Worm (Caenorhabditis elegans) whole organism, L4/young adult: ENCODE results near the gene ani-3.
"Not testable (repeated sequence)": the region's sequence is repeated elsewhere in the genome, so short reads cannot be mapped to it uniquely, and the experiment has no call there.

Experiments
- W03F9.2 ChIP-seq: fragments of 150-350 bp; optimal IDR thresholded peaks from 2 replicates; lab custom pipeline; 2014; ENCODE audit warnings: missing biosample characterization, missing genetic modification characterization
- dao-5 ChIP-seq: sonication (generic microtip); optimal IDR thresholded peaks from 2 replicates; lab custom pipeline; 2016; ENCODE audit warnings: missing genotype, missing genetic modification characterization, moderate library complexity, missing compliant biosample characterization
- him-1 ChIP-seq: sonication (generic microtip); optimal IDR thresholded peaks from 2 replicates; lab custom pipeline; 2016; ENCODE audit warnings: missing genotype, missing genetic modification reagents, missing genetic modification characterization, missing compliant biosample characterization

The ani-3 gene

ce11 chrV:19691954-19692353 is 5.6 kb upstream of the ani-3 start:
- TF ChIP-seq him-1 (tag; lab: Kevin White, UChicago) (no peak), dao-5 (no peak), W03F9.2 (tag; lab: Kevin White, UChicago) (no peak)

ce11 chrV:19708849-19709248 is 11.3 kb downstream of the ani-3 start, which contains the start of gene srv-3:
TSS of gene srv-3 (minus strand) at chrV:19708949.
- TF ChIP-seq dao-5 (no peak), him-1 (tag; lab: Kevin White, UChicago) (no peak), W03F9.2 (tag; lab: Kevin White, UChicago) (no peak)

DNA sequence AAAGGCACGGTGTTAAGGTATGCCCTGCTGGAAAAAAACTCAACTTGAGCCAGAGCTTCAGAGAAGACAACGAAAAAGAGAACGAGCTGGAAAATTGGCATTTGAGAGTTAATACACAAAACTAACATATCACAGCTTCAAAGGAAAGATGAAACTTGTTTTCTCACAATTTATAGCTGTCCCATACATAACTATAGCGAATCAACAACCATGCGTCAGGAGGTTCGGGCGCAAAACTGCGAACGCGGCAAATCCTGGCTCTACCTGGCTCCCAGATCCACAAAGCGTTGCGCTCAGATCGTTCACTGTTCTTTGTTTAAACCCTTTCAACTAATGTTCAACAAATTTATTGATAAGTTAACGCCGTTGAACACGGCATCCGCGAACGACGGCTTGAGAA is 13.0 kb downstream of the ani-3 start, which contains the start of gene Y43F8C.15:
Y43F8C.15 (minus strand) TSS at position 101 of the 400 bp plus-strand sequence.
- not testable (repeated sequence) for TF ChIP-seq W03F9.2 (tag; lab: Kevin White, UChicago); dao-5; him-1 (tag; lab: Kevin White, UChicago)

DNA sequence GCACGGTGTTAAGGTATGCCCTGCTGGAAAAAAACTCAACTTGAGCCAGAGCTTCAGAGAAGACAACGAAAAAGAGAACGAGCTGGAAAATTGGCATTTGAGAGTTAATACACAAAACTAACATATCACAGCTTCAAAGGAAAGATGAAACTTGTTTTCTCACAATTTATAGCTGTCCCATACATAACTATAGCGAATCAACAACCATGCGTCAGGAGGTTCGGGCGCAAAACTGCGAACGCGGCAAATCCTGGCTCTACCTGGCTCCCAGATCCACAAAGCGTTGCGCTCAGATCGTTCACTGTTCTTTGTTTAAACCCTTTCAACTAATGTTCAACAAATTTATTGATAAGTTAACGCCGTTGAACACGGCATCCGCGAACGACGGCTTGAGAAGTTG is 14.1 kb downstream of the ani-3 start, which contains the start of gene Y43F8C.23:
Y43F8C.23 (minus strand) TSS at position 101 of the 400 bp plus-strand sequence.
- not testable (repeated sequence) for TF ChIP-seq W03F9.2 (tag; lab: Kevin White, UChicago); dao-5; him-1 (tag; lab: Kevin White, UChicago)

DNA sequence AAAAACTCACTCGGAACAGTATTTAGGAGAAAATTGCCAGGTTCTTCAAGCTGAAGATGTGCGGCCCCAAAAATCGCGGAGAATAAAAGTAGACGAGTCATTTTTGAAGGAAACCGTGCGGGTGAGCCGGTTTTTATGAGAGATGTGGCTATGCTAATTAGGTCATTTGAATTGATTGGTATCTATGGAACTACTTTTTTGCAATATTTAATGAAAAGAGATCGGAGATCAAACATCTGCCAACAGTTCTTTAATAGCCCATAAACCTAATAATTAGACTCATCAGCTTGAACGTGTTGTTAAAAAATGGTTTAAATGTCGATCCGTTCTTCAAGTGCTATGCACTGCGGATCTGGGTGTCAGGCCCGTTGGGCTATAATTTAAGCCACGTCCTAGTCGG is 17.9 kb downstream of the ani-3 start, which contains the start of gene Y43F8C.16:
Y43F8C.16 (minus strand) TSS at position 101 of the 400 bp plus-strand sequence.
- TF ChIP-seq W03F9.2 (tag; lab: Kevin White, UChicago) = no peak
- no peak for TF ChIP-seq dao-5
- TF ChIP-seq him-1 (tag; lab: Kevin White, UChicago) = no peak

DNA sequence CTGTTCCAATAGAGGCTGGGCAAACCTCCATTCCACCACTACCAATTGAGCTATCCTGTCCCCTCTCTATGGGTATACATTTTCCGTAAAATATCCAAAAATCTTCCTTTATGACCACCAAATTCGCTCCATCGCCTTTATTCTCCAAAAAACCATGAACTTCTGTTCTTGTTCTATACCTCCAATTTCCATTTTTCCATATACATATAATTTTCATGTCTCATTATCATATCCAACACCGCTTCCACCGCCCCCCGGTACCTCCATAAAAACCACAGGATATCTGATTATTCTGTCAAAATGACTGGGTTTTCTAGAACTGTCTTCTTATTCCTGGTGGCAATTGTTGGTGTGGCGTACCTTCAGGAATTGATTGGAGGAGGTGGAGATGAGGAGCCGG is 18.3 kb downstream of the ani-3 start, which contains the start of gene Y43F8C.17:
Y43F8C.17 (plus strand) TSS at position 301 of the 400 bp plus-strand sequence.
- TF ChIP-seq W03F9.2 (tag; lab: Kevin White, UChicago) (no peak), dao-5 (no peak), him-1 (tag; lab: Kevin White, UChicago) (no peak)

DNA sequence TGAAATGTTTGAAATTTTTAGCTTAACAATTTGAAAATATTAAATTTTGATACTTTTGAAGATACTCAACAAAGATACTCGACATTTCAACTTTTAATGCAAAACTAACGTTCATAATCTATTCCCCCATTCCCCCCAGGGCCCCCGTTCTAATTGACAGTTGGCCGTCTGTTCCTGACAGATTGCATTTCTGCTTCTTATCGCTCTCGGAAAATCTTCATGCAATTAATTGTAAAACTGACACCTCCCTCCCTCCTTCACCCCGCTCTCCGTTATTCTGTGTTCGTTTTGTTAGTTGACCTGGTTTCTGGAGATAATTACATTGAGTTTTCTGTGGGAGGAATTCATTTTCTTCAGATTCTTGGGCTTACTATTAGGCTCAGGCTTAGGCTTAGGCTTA is 20.4 kb downstream of the ani-3 start:
- TF ChIP-seq him-1 (tag; lab: Kevin White, UChicago) (no peak), dao-5 (no peak), W03F9.2 (tag; lab: Kevin White, UChicago) (no peak)

DNA sequence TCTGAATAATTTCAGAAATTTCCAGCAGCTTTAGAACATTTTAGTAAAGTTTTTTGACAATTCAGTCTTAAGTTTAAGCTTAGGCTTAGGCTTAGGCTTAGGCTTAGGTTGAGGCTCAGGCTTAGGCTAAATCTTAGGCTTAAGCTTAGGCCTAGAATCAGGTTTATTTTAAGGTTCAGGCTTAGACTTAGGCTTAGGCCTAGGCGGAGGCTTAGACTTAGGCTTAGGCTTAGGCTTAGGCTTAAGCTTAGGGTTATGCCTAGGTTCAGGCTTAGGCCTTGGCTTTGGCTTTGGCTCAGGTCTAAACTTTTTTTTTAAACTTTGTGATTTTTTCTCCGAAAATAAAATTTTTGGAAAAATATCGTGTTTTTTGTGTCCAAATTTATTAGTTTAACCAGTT is 21.1 kb downstream of the ani-3 start:
- no peak for TF ChIP-seq dao-5
- TF ChIP-seq W03F9.2 (tag; lab: Kevin White, UChicago) = no peak
- no peak for TF ChIP-seq him-1 (tag; lab: Kevin White, UChicago)

DNA sequence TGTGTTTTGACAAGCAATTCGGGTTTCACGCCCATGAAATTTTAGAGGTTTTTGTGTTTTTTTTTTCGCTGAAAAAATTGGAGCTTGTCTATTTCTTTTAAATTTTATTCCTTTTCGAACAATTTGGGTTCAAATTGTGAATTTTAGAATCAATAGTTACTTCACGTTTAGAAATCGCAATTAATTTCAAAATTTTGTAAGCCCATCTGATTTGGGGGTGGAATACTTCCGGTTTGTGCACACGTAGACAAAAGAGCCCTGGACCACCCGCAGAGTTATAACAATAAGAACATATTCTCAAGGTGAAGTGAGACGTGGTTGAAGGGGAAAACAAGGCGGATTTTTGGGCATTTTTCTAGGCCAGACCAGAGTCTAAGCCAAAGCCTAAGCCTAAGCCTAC is 21.7 kb downstream of the ani-3 start, which contains the start of gene Y116F11A.6:
Y116F11A.6 (plus strand) TSS at position 301 of the 400 bp plus-strand sequence.
- TF ChIP-seq him-1 (tag; lab: Kevin White, UChicago) = no peak
- no peak for TF ChIP-seq W03F9.2 (tag; lab: Kevin White, UChicago)
- no peak for TF ChIP-seq dao-5

- TF ChIP-seq W03F9.2 (tag; lab: Kevin White, UChicago) (no peak), him-1 (tag; lab: Kevin White, UChicago) (no peak), dao-5 (no peak)
Measured at ce11 chrV:19722881-19723280, 25.3 kb downstream of the ani-3 start.

ce11 chrV:19724589-19724988 is 27.1 kb downstream of the ani-3 start:
- TF ChIP-seq him-1 (tag; lab: Kevin White, UChicago) (no peak), dao-5 (no peak), W03F9.2 (tag; lab: Kevin White, UChicago) (no peak)

ce11 chrV:19727990-19728389 is 30.5 kb downstream of the ani-3 start:
- no peak for TF ChIP-seq him-1 (tag; lab: Kevin White, UChicago)
- TF ChIP-seq W03F9.2 (tag; lab: Kevin White, UChicago) = no peak
- TF ChIP-seq dao-5 = no peak

- TF ChIP-seq him-1 (tag; lab: Kevin White, UChicago) = no peak
- TF ChIP-seq W03F9.2 (tag; lab: Kevin White, UChicago) = no peak
- TF ChIP-seq dao-5 = no peak
Measured at ce11 chrV:19728731-19729130, 31.2 kb downstream of the ani-3 start, which contains the start of gene Y116F11A.3. TSS of gene Y116F11A.3 (plus strand) at chrV:19729031.

ce11 chrV:19730280-19730679 is 32.7 kb downstream of the ani-3 start, which contains the start of gene Y116F11A.1:
TSS of gene Y116F11A.1 (plus strand) at chrV:19730580.
- TF ChIP-seq dao-5 (no peak), W03F9.2 (tag; lab: Kevin White, UChicago) (no peak)

- no peak for TF ChIP-seq W03F9.2 (tag; lab: Kevin White, UChicago)
- TF ChIP-seq dao-5 = no peak
- no peak for TF ChIP-seq him-1 (tag; lab: Kevin White, UChicago)
Measured at ce11 chrV:19733728-19734127, 36.2 kb downstream of the ani-3 start.
